Worm (Caenorhabditis elegans): ENCODE data around the gene rmd-1.

ce11 chrIII:9780254-9780653 is 21.4 kb downstream of the rmd-1 start, which contains the start of gene sqv-3:
- TF ChIP-seq aly-1 (tag; optimal IDR thresholded peaks at IDR 0.05) (no peak), ama-1 (optimal IDR thresholded peaks at IDR 0.05) (no peak), tbx-37 (GFP tag; conservative IDR thresholded peaks at IDR 0.05) (no peak), pes-1 (GFP tag; IDR thresholded peaks at IDR 0.05) (no peak), ceh-36 (tag; optimal IDR thresholded peaks at IDR 0.05) (no peak), flt-1 (GFP tag; IDR thresholded peaks at IDR 0.05) (no peak), scrt-1 (GFP tag; IDR thresholded peaks at IDR 0.05) (no peak), ceh-13 (GFP tag; optimal IDR thresholded peaks at IDR 0.05) (no peak), ets-7 (tag; optimal IDR thresholded peaks at IDR 0.05) (no peak), sea-1 (GFP tag; conservative IDR thresholded peaks at IDR 0.05) (no peak), tbx-11 (GFP tag; IDR thresholded peaks at IDR 0.05) (no peak)
